Worm (Caenorhabditis elegans) whole organism, L1 larva: ENCODE measurements around the gene snb-7.

ENCODE experiments used
- C04F5.9 ChIP-seq: sonication (generic microtip); optimal IDR thresholded peaks from 2 replicates; lab custom pipeline; 2016; ENCODE audit warnings: missing genetic modification characterization, missing compliant biosample characterization
- C16A3.4 ChIP-seq: fragments of 150-350 bp; optimal IDR thresholded peaks from 2 replicates; lab custom pipeline; 2014; ENCODE audit warnings: missing biosample characterization, missing genetic modification characterization
- F16B12.6 ChIP-seq: fragments of 150-350 bp; optimal IDR thresholded peaks from 2 replicates; lab custom pipeline; 2014; ENCODE audit warnings: missing biosample characterization, missing genetic modification characterization
- Y116A8C.19 ChIP-seq: sonication (generic microtip); optimal IDR thresholded peaks from 2 replicates; lab custom pipeline; 2016; ENCODE audit warnings: missing compliant biosample characterization, missing genetic modification characterization, borderline replicate concordance
- alr-1 ChIP-seq: fragments of 200-800 bp; sonication (Bioruptor generic); optimal IDR thresholded peaks from 2 replicates; lab custom pipeline; 2018; ENCODE audit warnings: borderline replicate concordance, mild to moderate bottlenecking, missing genetic modification characterization, missing compliant biosample characterization
- ceh-82 ChIP-seq, 3 experiments: fragments of 150-350 bp in 1 of 3; sonication (generic microtip) in 2 of 3; optimal IDR thresholded peaks; 2 replicates each; lab custom pipeline; 2014 to 2017; ENCODE audit warnings: missing biosample characterization in 3 of 3, missing genetic modification characterization in 3 of 3
- ceh-88 ChIP-seq: fragments of 200-800 bp; sonication (Bioruptor generic); IDR thresholded peaks from 2 replicates; pipeline ENCODE4 v1.3.6; 2022; ENCODE audit warnings: missing genetic modification characterization, missing compliant biosample characterization
- dpl-1 ChIP-seq, 3 experiments: fragments of 150-350 bp in 2 of 3; sonication (generic microtip) in 1 of 3; optimal IDR thresholded peaks; 2 replicates each; lab custom pipeline; 2014 to 2017; ENCODE audit warnings: missing biosample characterization in 3 of 3, missing genetic modification characterization in 3 of 3, missing genetic modification reagents in 3 of 3
- egl-13 ChIP-seq: sonication (generic microtip); optimal IDR thresholded peaks from 2 replicates; lab custom pipeline; 2016; ENCODE audit warnings: missing genotype, missing genetic modification reagents, missing genetic modification characterization, missing compliant biosample characterization
- egl-27 ChIP-seq, 2 experiments: fragments of 150-350 bp in 1 of 2; sonication (generic microtip); optimal IDR thresholded peaks; 3 replicates each; lab custom pipeline; 2017 to 2018; ENCODE audit warnings: missing biosample characterization in 2 of 2, missing genetic modification characterization in 2 of 2, missing genetic modification reagents in 2 of 2
- elt-3 ChIP-seq, 6 experiments: fragments of 150-350 bp in 1 of 6; sonication (generic microtip); optimal IDR thresholded peaks; 2 replicates each; lab custom pipeline; 2017 to 2018; ENCODE audit warnings: missing biosample characterization in 6 of 6, missing genetic modification characterization in 6 of 6, inconsistent platforms in 1 of 6
- fkh-10 ChIP-seq: sonication (generic microtip); optimal IDR thresholded peaks from 2 replicates; lab custom pipeline; 2017; ENCODE audit warnings: missing biosample characterization, missing genetic modification reagents, missing genetic modification characterization
- fos-1 ChIP-seq: fragments of 150-350 bp; optimal IDR thresholded peaks from 2 replicates; lab custom pipeline; 2014; ENCODE audit warnings: missing biosample characterization, missing genetic modification characterization
- grh-1 ChIP-seq: fragments of 200-800 bp; sonication (Bioruptor generic); IDR thresholded peaks from 2 replicates; pipeline ENCODE4 v1.3.6; 2022; ENCODE audit warnings: missing genetic modification reagents, missing genetic modification characterization, missing compliant biosample characterization
- hlh-4 ChIP-seq: sonication (generic microtip); optimal IDR thresholded peaks from 2 replicates; lab custom pipeline; 2016; ENCODE audit warnings: mild to moderate bottlenecking, missing genetic modification characterization, missing compliant biosample characterization
- irx-1 ChIP-seq: sonication (generic microtip); optimal IDR thresholded peaks from 2 replicates; lab custom pipeline; 2016; ENCODE audit warnings: missing genetic modification characterization, missing compliant biosample characterization
- jun-1 ChIP-seq: fragments of 150-350 bp; optimal IDR thresholded peaks from 2 replicates; lab custom pipeline; 2014; ENCODE audit warnings: missing biosample characterization, missing genetic modification reagents, missing genetic modification characterization
- lin-14 ChIP-seq: fragments of 200-800 bp; sonication (Bioruptor generic); optimal IDR thresholded peaks from 2 replicates; lab custom pipeline; 2018; ENCODE audit warnings: mild to moderate bottlenecking, missing genetic modification characterization, moderate library complexity, missing compliant biosample characterization
- lir-3 ChIP-seq: sonication (generic microtip); optimal IDR thresholded peaks from 2 replicates; lab custom pipeline; 2016; ENCODE audit warnings: mild to moderate bottlenecking, missing genetic modification characterization, moderate library complexity, missing compliant biosample characterization; ENCODE audit not compliant: poor library complexity
- lsy-2 ChIP-seq, 2 experiments: fragments of 150-350 bp; optimal IDR thresholded peaks; 2 replicates each; lab custom pipeline; 2014; ENCODE audit warnings: missing biosample characterization in 2 of 2, missing genetic modification characterization in 2 of 2
- mab-9 ChIP-seq: fragments of 200-800 bp; sonication (Bioruptor generic); IDR thresholded peaks from 2 replicates; pipeline ENCODE4 v1.3.6; 2022; ENCODE audit warnings: missing genetic modification reagents, missing genetic modification characterization, missing compliant biosample characterization
- mdl-1 ChIP-seq, 2 experiments: fragments of 150-350 bp; optimal IDR thresholded peaks; 2 replicates each; lab custom pipeline; 2014 to 2017; ENCODE audit warnings: missing biosample characterization in 2 of 2, missing genetic modification characterization in 2 of 2, inconsistent platforms in 1 of 2
- nhr-84 ChIP-seq: sonication (generic microtip); optimal IDR thresholded peaks from 2 replicates; lab custom pipeline; 2017; ENCODE audit warnings: missing biosample characterization, missing genetic modification characterization
- nhr-85 ChIP-seq: sonication (generic microtip); peaks from one replicate; lab custom pipeline; 2016; ENCODE audit warnings: missing genetic modification characterization, inconsistent platforms, missing compliant biosample characterization
- nhr-90 ChIP-seq: sonication (generic microtip); optimal IDR thresholded peaks from 2 replicates; lab custom pipeline; 2016; ENCODE audit warnings: mild to moderate bottlenecking, missing genetic modification characterization, missing compliant biosample characterization; ENCODE audit not compliant: poor library complexity
- pag-3 ChIP-seq: sonication (generic microtip); optimal IDR thresholded peaks from 2 replicates; lab custom pipeline; 2017; ENCODE audit warnings: missing genetic modification characterization, mild to moderate bottlenecking, missing compliant biosample characterization, antibody characterized with exemption, borderline replicate concordance; ENCODE audit not compliant: insufficient read depth
- sptf-1 ChIP-seq: fragments of 150-350 bp; optimal IDR thresholded peaks from 2 replicates; lab custom pipeline; 2014; ENCODE audit warnings: missing biosample characterization, missing genetic modification characterization
- swsn-7 ChIP-seq: sonication (generic microtip); optimal IDR thresholded peaks from 2 replicates; lab custom pipeline; 2016; ENCODE audit warnings: missing genetic modification characterization, missing compliant biosample characterization
- tbx-2 ChIP-seq: sonication (generic microtip); optimal IDR thresholded peaks from 2 replicates; lab custom pipeline; 2016; ENCODE audit warnings: missing genetic modification characterization, missing compliant biosample characterization
- unc-130 ChIP-seq: fragments of 150-350 bp; optimal IDR thresholded peaks from 2 replicates; lab custom pipeline; 2017; ENCODE audit warnings: missing biosample characterization, missing genetic modification characterization, inconsistent platforms
- unc-62 ChIP-seq: fragments of 150-350 bp; optimal IDR thresholded peaks from 2 replicates; lab custom pipeline; 2014; ENCODE audit warnings: missing biosample characterization, missing genetic modification reagents, missing genetic modification characterization
- unc-86 ChIP-seq: sonication (generic microtip); optimal IDR thresholded peaks from 2 replicates; lab custom pipeline; 2016; ENCODE audit warnings: missing genetic modification characterization, missing compliant biosample characterization
- unc-98 ChIP-seq: fragments of 200-800 bp; sonication (Bioruptor generic); IDR thresholded peaks from 2 replicates; pipeline ENCODE4 v1.3.6; 2022; ENCODE audit warnings: missing genetic modification characterization, missing compliant biosample characterization
- xbp-1 ChIP-seq: sonication (generic microtip); optimal IDR thresholded peaks from 2 replicates; lab custom pipeline; 2016; ENCODE audit warnings: missing genetic modification characterization, missing compliant biosample characterization
- ztf-11 ChIP-seq, 2 experiments: sonication (generic microtip); optimal IDR thresholded peaks; 2 replicates each; lab custom pipeline; 2016 to 2017; ENCODE audit warnings: missing genetic modification characterization in 2 of 2, missing biosample characterization in 1 of 2, missing compliant biosample characterization in 1 of 2

Gene snb-7

ce11 chrIV:12570546-12570945 is 9.9 kb downstream of the snb-7 start:
- no peak for TF ChIP-seq fos-1 (tag; lab: Kevin White, UChicago)

- TF ChIP-seq sptf-1 (tag; lab: Kevin White, UChicago) (no peak), xbp-1 (tag; lab: Kevin White, UChicago) (no peak), nhr-84 (no peak), egl-27 (tag; optimal IDR thresholded peaks at IDR 0.05; lab: Kevin White, UChicago) (no peak), swsn-7 (tag; lab: Kevin White, UChicago) (no peak), ztf-11 (tag; optimal IDR thresholded peaks at IDR 0.05; lab: Kevin White, UChicago) (no peak), grh-1 (GFP tag; lab: Robert Waterston, UW) (no peak), C04F5.9 (tag; lab: Kevin White, UChicago) (no peak), mdl-1 (tag; optimal IDR thresholded peaks at IDR 0.05; lab: Kevin White, UChicago) (no peak), lin-14 (GFP tag; lab: Kevin White, UChicago) (no peak), irx-1 (tag; lab: Kevin White, UChicago) (no peak), jun-1 (tag; lab: Kevin White, UChicago) (no peak)
Measured at ce11 chrIV:12571047-12571446, 10.4 kb downstream of the snb-7 start, which contains the start of gene K08E7.4. K08E7.4 (minus strand) TSS chrIV:12571147.

ce11 chrIV:12573068-12573467 is 12.4 kb downstream of the snb-7 start, which contains the start of gene K08E7.5:
K08E7.5 (plus strand) TSS chrIV:12573368.
- TF ChIP-seq nhr-85 (peak; percentile 23), unc-86 (tag; lab: Kevin White, UChicago) (no peak)

- TF ChIP-seq egl-13 (tag; lab: Kevin White, UChicago) (no peak), C04F5.9 (tag; lab: Kevin White, UChicago) (no peak), dpl-1 (GFP tag; optimal IDR thresholded peaks at IDR 0.05; lab: Kevin White, UChicago) (no peak), xbp-1 (tag; lab: Kevin White, UChicago) (no peak), ztf-11 (tag; optimal IDR thresholded peaks at IDR 0.05; lab: Kevin White, UChicago) (no peak), lsy-2 (tag; optimal IDR thresholded peaks at IDR 0.05; lab: Kevin White, UChicago) (no peak), C16A3.4 (tag; lab: Kevin White, UChicago) (no peak), ceh-82 (tag; optimal IDR thresholded peaks at IDR 0.05; lab: Kevin White, UChicago) (no peak), ceh-88 (GFP tag; lab: Robert Waterston, UW) (no peak), nhr-85 (no peak), mab-9 (GFP tag; lab: Robert Waterston, UW) (no peak), fkh-10 (GFP tag; lab: Kevin White, UChicago) (no peak), hlh-4 (no peak), nhr-90 (tag; lab: Kevin White, UChicago) (no peak), unc-130 (tag; lab: Kevin White, UChicago) (no peak), swsn-7 (tag; lab: Kevin White, UChicago) (no peak), nhr-84 (no peak)
- TF ChIP-seq, all 84 proteins: peak for 0
Measured at ce11 chrIV:12574265-12574664, 13.6 kb downstream of the snb-7 start.

- TF ChIP-seq swsn-7 (tag; lab: Kevin White, UChicago): no peak
- no peak for TF ChIP-seq ztf-11 (tag; optimal IDR thresholded peaks at IDR 0.05; lab: Kevin White, UChicago)
- no peak for TF ChIP-seq unc-62 (GFP tag; lab: Kevin White, UChicago)
- TF ChIP-seq alr-1 (tag; lab: Kevin White, UChicago): no peak
- TF ChIP-seq elt-3 (tag; optimal IDR thresholded peaks at IDR 0.05; lab: Kevin White, UChicago): no peak
- TF ChIP-seq lir-3 (tag; lab: Kevin White, UChicago): no peak
- TF ChIP-seq Y116A8C.19: no peak
- no peak for TF ChIP-seq nhr-85
- no peak for TF ChIP-seq C04F5.9 (tag; lab: Kevin White, UChicago)
- TF ChIP-seq tbx-2 (tag; lab: Kevin White, UChicago): no peak
- TF ChIP-seq unc-98 (GFP tag; lab: Robert Waterston, UW): no peak
- no peak for TF ChIP-seq F16B12.6 (tag; lab: Kevin White, UChicago)
- no peak for TF ChIP-seq pag-3 (tag; lab: Kevin White, UChicago)
- TF ChIP-seq egl-27 (tag; optimal IDR thresholded peaks at IDR 0.05; lab: Kevin White, UChicago): no peak
- TF ChIP-seq, all 84 proteins: peak for 0
Measured at ce11 chrIV:12581046-12581445, 20.4 kb downstream of the snb-7 start, which contains the start of gene K08E7.6. K08E7.6 (minus strand) TSS chrIV:12581146.
